Fruit fly (Drosophila melanogaster) whole organism, wandering third instar larva: ENCODE data around the gene CG32052.

Experiments used
- Mio ChIP-seq: sonication (Bioruptor generic); optimal IDR thresholded peaks from 2 replicates; lab custom pipeline; 2016; ENCODE audit warnings: missing biosample characterization, missing genetic modification characterization
- OdsH ChIP-seq: fragments of 200-800 bp; sonication (Bioruptor generic); optimal IDR thresholded peaks from 2 replicates; lab custom pipeline; 2016; ENCODE audit warnings: missing biosample characterization, mild to moderate bottlenecking, missing genetic modification characterization
- br ChIP-seq: fragments of 200-800 bp; sonication (Bioruptor generic); optimal IDR thresholded peaks from 2 replicates; lab custom pipeline; 2016; ENCODE audit warnings: missing biosample characterization, missing genetic modification characterization
- dl ChIP-seq, 2 experiments: fragments of 175-275, 200-275 bp in 1 of 2; fragments of 200-275 bp in 1 of 2; sonication (Bioruptor generic); optimal IDR thresholded peaks; lab custom pipeline; 2018; ENCODE audit warnings: mild to moderate bottlenecking in 2 of 2, missing biosample characterization in 2 of 2, missing genetic modification characterization in 2 of 2, moderate library complexity in 2 of 2; ENCODE audit not compliant: partially characterized antibody in 2 of 2, insufficient read depth in 1 of 2
- h ChIP-seq: fragments of 200-800 bp; sonication (Bioruptor generic); optimal IDR thresholded peaks from 3 replicates; lab custom pipeline; 2016; ENCODE audit warnings: missing biosample characterization, mild to moderate bottlenecking, missing genetic modification characterization
- pan ChIP-seq: fragments of >200 bp; optimal IDR thresholded peaks from 2 replicates; lab custom pipeline; 2017
- sage ChIP-seq: fragments of 200-800 bp; sonication (Bioruptor generic); optimal IDR thresholded peaks from 2 replicates; lab custom pipeline; 2016; ENCODE audit warnings: missing biosample characterization, mild to moderate bottlenecking, missing genetic modification characterization

dm6 chr3L:9853140-9853746, 66.4 kb downstream of the CG32052 start:
- TF ChIP-seq br (GFP tag; lab: Kevin White, UChicago) (no peak), h (GFP tag; lab: Kevin White, UChicago) (no peak), dl (GFP tag; optimal IDR thresholded peaks at IDR 0.05; lab: Kevin White, UChicago; ENCODE audit: insufficient read depth in 1 of 2, partially characterized antibody in 2 of 2) (no peak), pan (lab: Kevin White, UChicago) (no peak), Mio (GFP tag; lab: Kevin White, UChicago) (no peak), OdsH (GFP tag; lab: Kevin White, UChicago) (no peak), sage (no peak)
